Fruit fly (Drosophila melanogaster) whole organism, adult: ENCODE data around the gene Grd.
A peak's percentile ranks its signal among the peaks of the same experiment; 100 is the strongest.

Experiments used
- CG11617 ChIP-seq: fragments of 200-800 bp; sonication (Bioruptor generic); optimal IDR thresholded peaks from 2 replicates; lab custom pipeline; 2017; ENCODE audit warnings: mild to moderate bottlenecking, missing biosample characterization, missing genetic modification reagents, missing genetic modification characterization
- CG14711 ChIP-seq: fragments of 200-800 bp; sonication (Bioruptor generic); optimal IDR thresholded peaks from 2 replicates; lab custom pipeline; 2018; ENCODE audit warnings: missing biosample characterization, mild to moderate bottlenecking, missing genetic modification characterization, moderate library complexity
- CG1620 ChIP-seq: fragments of 200-800 bp; sonication (Bioruptor generic); optimal IDR thresholded peaks from 2 replicates; lab custom pipeline; 2016; ENCODE audit warnings: missing biosample characterization, missing genetic modification characterization
- CG33017 ChIP-seq: fragments of 200-800 bp; sonication (Bioruptor generic); optimal IDR thresholded peaks from 2 replicates; lab custom pipeline; 2018; ENCODE audit warnings: missing biosample characterization, mild to moderate bottlenecking, missing genetic modification characterization, moderate library complexity
- CG5204 ChIP-seq: fragments of 200-800 bp; sonication (Bioruptor generic); optimal IDR thresholded peaks from 2 replicates; lab custom pipeline; 2016; ENCODE audit warnings: missing biosample characterization, missing genetic modification characterization
- CG7045 ChIP-seq: fragments of 200-800 bp; sonication (Bioruptor generic); optimal IDR thresholded peaks from 2 replicates; lab custom pipeline; 2017; ENCODE audit warnings: missing biosample characterization, mild to moderate bottlenecking, missing genetic modification characterization
- Clk ChIP-seq: fragments of 200-800 bp; sonication (Bioruptor generic); optimal IDR thresholded peaks from 2 replicates; lab custom pipeline; 2017; ENCODE audit warnings: missing biosample characterization, missing genetic modification characterization
- Hr96 ChIP-seq: fragments of 200-800 bp; sonication (Bioruptor generic); optimal IDR thresholded peaks from 2 replicates; lab custom pipeline; 2016; ENCODE audit warnings: missing biosample characterization, missing genetic modification characterization
- Mnt ChIP-seq: fragments of 200-800 bp; sonication (Bioruptor generic); optimal IDR thresholded peaks from 2 replicates; lab custom pipeline; 2016; ENCODE audit warnings: missing biosample characterization, mild to moderate bottlenecking, missing genetic modification characterization
- bab1 ChIP-seq: fragments of 200-800 bp; sonication (Bioruptor generic); optimal IDR thresholded peaks from 3 replicates; lab custom pipeline; 2019; ENCODE audit warnings: missing biosample characterization, mild to moderate bottlenecking, missing genetic modification characterization, moderate library complexity
- cic ChIP-seq: fragments of 200-800 bp; sonication (Bioruptor generic); optimal IDR thresholded peaks from 2 replicates; lab custom pipeline; 2017; ENCODE audit warnings: missing biosample characterization, mild to moderate bottlenecking, missing genetic modification characterization, moderate library complexity
- toe ChIP-seq: fragments of 200-800 bp; sonication (Bioruptor generic); optimal IDR thresholded peaks from 2 replicates; lab custom pipeline; 2016; ENCODE audit warnings: missing biosample characterization, missing genetic modification characterization

DNA sequence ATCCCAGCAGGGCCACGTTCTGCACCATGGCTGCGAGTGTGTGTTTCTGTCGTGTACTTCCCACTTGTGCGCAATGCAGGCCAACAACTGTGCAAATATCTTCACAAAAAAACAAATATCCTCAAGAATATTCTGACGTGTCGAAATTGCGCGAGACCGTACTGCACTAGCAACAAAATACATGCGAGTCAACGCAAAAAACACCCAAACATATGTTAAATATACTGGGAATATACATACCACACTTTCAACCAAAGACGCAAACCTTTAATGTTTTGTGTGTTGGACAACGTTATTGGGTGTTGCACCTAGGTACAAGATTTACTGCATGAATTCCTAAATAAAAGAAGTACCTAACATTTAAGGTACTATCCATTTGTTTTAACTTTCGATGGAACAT, 21.0 kb upstream of the Grd start, which contains the start of gene NUCB1:
- TF ChIP-seq CG7045 (GFP tag; lab: Kevin White, UChicago) = no peak
- TF ChIP-seq Mnt (GFP tag; lab: Kevin White, UChicago) = peak; percentile 18
- TF ChIP-seq CG1620 (GFP tag; lab: Kevin White, UChicago) = peak; percentile 70
- no peak for TF ChIP-seq cic (GFP tag; lab: Kevin White, UChicago)
- TF ChIP-seq CG5204 (GFP tag; lab: Kevin White, UChicago) = peak; percentile 42
- peak; percentile 45 for TF ChIP-seq CG14711
- no peak for TF ChIP-seq CG33017 (tag; lab: Kevin White, UChicago)
- TF ChIP-seq Clk (GFP tag; lab: Kevin White, UChicago) = no peak
- TF ChIP-seq CG11617 = no peak
- peak; percentile 64 for TF ChIP-seq Hr96 (GFP tag; lab: Kevin White, UChicago)
- TF ChIP-seq bab1 = peak; percentile 78
- TF ChIP-seq toe = peak; percentile 40
